ENCODE assay signal across 5 worm cellular contexts in genomic region chrV:9073322-9074038, ce11.
A peak's percentile ranks its signal among the peaks of the same experiment; 100 is the strongest.
TF ChIP-seq lines count a peak whose summit lies in the region.

oac-50 (minus strand) TSS chrV:9073540.

TF ChIP-seq in whole organism, L1 larva, 84 proteins besides CTCF, POLR2A, EP300 and RAD21:
- TF ChIP-seq lin-35 (GFP tag; optimal IDR thresholded peaks at IDR 0.05; lab: Kevin White, UChicago) (peak in 1 of 2 experiments; percentile 12), mdl-1 (tag; optimal IDR thresholded peaks at IDR 0.05; lab: Kevin White, UChicago) (peak in 1 of 2 experiments; percentile 22), Y116A8C.19 (tag; optimal IDR thresholded peaks at IDR 0.05; lab: Kevin White, UChicago; ENCODE audit: borderline replicate concordance) (no peak), ztf-11 (tag; optimal IDR thresholded peaks at IDR 0.05; lab: Kevin White, UChicago) (no peak), tbx-2 (tag; optimal IDR thresholded peaks at IDR 0.05; lab: Kevin White, UChicago) (peak; percentile 14), lsy-2 (tag; optimal IDR thresholded peaks at IDR 0.05; lab: Kevin White, UChicago) (peak in 1 of 2 experiments; percentile 24)
TF ChIP-seq in whole organism, L1 larva: peak in this region for 4.

TF ChIP-seq in whole organism, L2 larva, 48 proteins besides CTCF, POLR2A, EP300 and RAD21:
- no peak for TF ChIP-seq skn-1 (tag; optimal IDR thresholded peaks at IDR 0.05; lab: Kevin White, UChicago)
- TF ChIP-seq Y55F3AM.14 (GFP tag; optimal IDR thresholded peaks at IDR 0.05; lab: Kevin White, UChicago) = no peak
- no peak for TF ChIP-seq blmp-1 (tag; optimal IDR thresholded peaks at IDR 0.05; lab: Kevin White, UChicago; ENCODE audit: insufficient read depth)
- TF ChIP-seq sma-9 (GFP tag; optimal IDR thresholded peaks at IDR 0.05; lab: Kevin White, UChicago) = peak; percentile 2
- TF ChIP-seq sma-9 (tag; optimal IDR thresholded peaks at IDR 0.05; lab: Kevin White, UChicago) = no peak
- peak; percentile 27 for TF ChIP-seq F13H6.1 (tag; optimal IDR thresholded peaks at IDR 0.05; lab: Kevin White, UChicago)

TF ChIP-seq in whole organism, L3 larva, 47 proteins besides CTCF, POLR2A, EP300 and RAD21:
- TF ChIP-seq elt-2 (tag; optimal IDR thresholded peaks at IDR 0.05; lab: Kevin White, UChicago) (peak; percentile 55), fos-1 (tag; optimal IDR thresholded peaks at IDR 0.05; lab: Kevin White, UChicago) (no peak), jun-1 (tag; optimal IDR thresholded peaks at IDR 0.05; lab: Kevin White, UChicago) (no peak), nfya-1 (tag; optimal IDR thresholded peaks at IDR 0.05; lab: Kevin White, UChicago; ENCODE audit: insufficient read depth) (no peak), pha-4 (tag; optimal IDR thresholded peaks at IDR 0.05; lab: Kevin White, UChicago) (peak; percentile 82), pqm-1 (tag; optimal IDR thresholded peaks at IDR 0.05; lab: Kevin White, UChicago) (peak; percentile 79), ztf-4 (tag; optimal IDR thresholded peaks at IDR 0.05; lab: Kevin White, UChicago) (no peak), elt-3 (tag; optimal IDR thresholded peaks at IDR 0.05; lab: Kevin White, UChicago) (no peak), ceh-82 (tag; optimal IDR thresholded peaks at IDR 0.05; lab: Kevin White, UChicago) (no peak), nhr-11 (tag; optimal IDR thresholded peaks at IDR 0.05; lab: Kevin White, UChicago) (no peak), R02D3.7 (tag; optimal IDR thresholded peaks at IDR 0.05; lab: Kevin White, UChicago) (no peak)

TF ChIP-seq in whole organism, L4 larva, 104 proteins besides CTCF, POLR2A, EP300 and RAD21:
- peak; percentile 31 for TF ChIP-seq hlh-30 (tag; optimal IDR thresholded peaks at IDR 0.05; lab: Kevin White, UChicago; ENCODE audit: insufficient read depth)
- no peak for TF ChIP-seq dmd-8 (GFP tag; IDR thresholded peaks at IDR 0.05; lab: Robert Waterston, UW)
- no peak for TF ChIP-seq fkh-10 (GFP tag; optimal IDR thresholded peaks at IDR 0.05; lab: Kevin White, UChicago)
- no peak for TF ChIP-seq ceh-82 (tag; optimal IDR thresholded peaks at IDR 0.05; lab: Kevin White, UChicago)
- peak in 1 of 2 experiments; percentile 96 for TF ChIP-seq unc-62 (GFP tag; optimal IDR thresholded peaks at IDR 0.05 in 1 of 2; lab: Kevin White, UChicago)
- TF ChIP-seq unc-62 (tag; optimal IDR thresholded peaks at IDR 0.05; lab: Kevin White, UChicago) = no peak
- TF ChIP-seq dve-1 (tag; optimal IDR thresholded peaks at IDR 0.05; lab: Kevin White, UChicago; ENCODE audit: insufficient read depth) = peak; percentile 46
- TF ChIP-seq daf-19 (GFP tag; conservative IDR thresholded peaks at IDR 0.05; lab: Robert Waterston, UW) = no peak
- TF ChIP-seq unc-130 (GFP tag; optimal IDR thresholded peaks at IDR 0.05; lab: Kevin White, UChicago) = no peak
- TF ChIP-seq daf-16 (GFP tag; optimal IDR thresholded peaks at IDR 0.05; lab: Kevin White, UChicago) = no peak
- TF ChIP-seq daf-16 (tag; optimal IDR thresholded peaks at IDR 0.05; lab: Kevin White, UChicago) = peak; percentile 39
- no peak for TF ChIP-seq Y48G9A.11 (GFP tag; IDR thresholded peaks at IDR 0.05; lab: Robert Waterston, UW)
- no peak for TF ChIP-seq saeg-2 (GFP tag; IDR thresholded peaks at IDR 0.05; lab: Robert Waterston, UW)
- peak; percentile 28; the same call in 1 of the 2 replicates for TF ChIP-seq dmd-6 (GFP tag; IDR thresholded peaks at IDR 0.05; lab: Robert Waterston, UW)
- no peak for TF ChIP-seq ZK337.2 (GFP tag; IDR thresholded peaks at IDR 0.05; lab: Robert Waterston, UW)
- TF ChIP-seq ztf-7 (tag; optimal IDR thresholded peaks at IDR 0.05; lab: Kevin White, UChicago) = no peak
- TF ChIP-seq hmg-1.1 (GFP tag; IDR thresholded peaks at IDR 0.05; lab: Robert Waterston, UW) = no peak
TF ChIP-seq in whole organism, L4 larva: peak in this region for 5.

TF ChIP-seq in whole organism, young adult, 124 proteins besides CTCF, POLR2A, EP300 and RAD21:
- TF ChIP-seq madf-10 (tag; optimal IDR thresholded peaks at IDR 0.05; lab: Kevin White, UChicago) (no peak), dpl-1 (GFP tag; optimal IDR thresholded peaks at IDR 0.05; lab: Kevin White, UChicago) (no peak), bed-1 (GFP tag; IDR thresholded peaks at IDR 0.05; lab: Robert Waterston, UW) (no peak), cebp-1 (GFP tag; IDR thresholded peaks at IDR 0.05; lab: Robert Waterston, UW) (no peak), cebp-1 (tag; optimal IDR thresholded peaks at IDR 0.05; lab: Kevin White, UChicago) (peak; percentile 18), ceh-91 (GFP tag; IDR thresholded peaks at IDR 0.05; lab: Robert Waterston, UW) (no peak), nhr-179 (tag; optimal IDR thresholded peaks at IDR 0.05; lab: Kevin White, UChicago) (no peak), dpff-1 (tag; optimal IDR thresholded peaks at IDR 0.05; lab: Kevin White, UChicago) (no peak)
